Fruit fly (Drosophila melanogaster) whole organism, wandering third instar larva: ENCODE data around the gene TwdlJ.

Experiments
- CrebA ChIP-seq: fragments of 200-800 bp; sonication (Bioruptor generic); optimal IDR thresholded peaks from 2 replicates; lab custom pipeline; 2016; ENCODE audit warnings: missing biosample characterization, mild to moderate bottlenecking, missing genetic modification characterization, borderline replicate concordance
- HLH106 ChIP-seq: fragments of 200-800 bp; optimal IDR thresholded peaks from 3 replicates; lab custom pipeline; 2019; ENCODE audit warnings: missing biosample characterization, mild to moderate bottlenecking, missing genetic modification characterization, moderate library complexity
- Myc ChIP-seq: fragments of >200 bp; optimal IDR thresholded peaks from 2 replicates; lab custom pipeline; 2017
- dl ChIP-seq, 2 experiments: fragments of 175-275, 200-275 bp in 1 of 2; fragments of 200-275 bp in 1 of 2; sonication (Bioruptor generic); optimal IDR thresholded peaks; lab custom pipeline; 2018; ENCODE audit warnings: mild to moderate bottlenecking in 2 of 2, missing biosample characterization in 2 of 2, missing genetic modification characterization in 2 of 2, moderate library complexity in 2 of 2; ENCODE audit not compliant: partially characterized antibody in 2 of 2, insufficient read depth in 1 of 2
- pan ChIP-seq: fragments of >200 bp; optimal IDR thresholded peaks from 2 replicates; lab custom pipeline; 2017
- rgr ChIP-seq: fragments of 200-800 bp; sonication (Bioruptor generic); optimal IDR thresholded peaks from 3 replicates; lab custom pipeline; 2016; ENCODE audit warnings: missing biosample characterization, mild to moderate bottlenecking, missing genetic modification characterization
- usp ChIP-seq: fragments of >200 bp; optimal IDR thresholded peaks from 2 replicates; lab custom pipeline; 2017; ENCODE audit warnings: missing biosample characterization, missing genetic modification characterization

The TwdlJ gene

dm6 chr3R:26671525-26672132 lies 41.9 kb downstream of the TwdlJ start:
- no peak for TF ChIP-seq usp (GFP tag; lab: Kevin White, UChicago)
- no peak for TF ChIP-seq Myc (lab: Kevin White, UChicago)
- TF ChIP-seq CrebA (GFP tag; lab: Kevin White, UChicago), result no peak
- TF ChIP-seq HLH106, result no peak
- TF ChIP-seq pan, result no peak
- no peak for TF ChIP-seq rgr (GFP tag; lab: Kevin White, UChicago)
- no peak for TF ChIP-seq dl (GFP tag; optimal IDR thresholded peaks at IDR 0.05; lab: Kevin White, UChicago; ENCODE audit: insufficient read depth in 1 of 2, partially characterized antibody in 2 of 2)
- TF ChIP-seq, all 38 proteins: peak for 0
